Fruit fly (Drosophila melanogaster): ENCODE data around the gene CG45489.
"Not testable (repeated sequence)": the region's sequence is repeated elsewhere in the genome, so short reads cannot be mapped to it uniquely, and the experiment has no call there.

DNA sequence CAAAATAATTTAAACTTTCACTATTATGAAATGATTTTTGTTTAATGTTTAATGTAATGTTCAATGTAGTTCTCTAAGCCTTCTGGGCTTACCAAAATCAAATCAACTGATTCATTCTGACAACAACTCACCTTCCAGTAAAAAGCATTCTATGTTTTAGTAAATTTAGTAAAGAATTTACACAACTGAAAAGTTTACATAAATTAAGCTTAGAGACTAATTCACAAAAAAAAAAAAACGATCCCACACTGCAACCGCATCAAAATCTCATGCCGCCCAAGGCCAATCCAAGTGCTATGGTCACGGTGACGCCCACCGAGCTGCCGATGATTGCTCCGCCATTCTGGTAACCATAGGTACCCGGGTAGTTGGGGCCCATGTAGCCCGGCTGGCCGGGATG lies 19.0 kb downstream of the CG45489 start, which contains the start of gene CG45486:
- TF ChIP-seq insv, h, psq, ttk, Myc (optimal IDR thresholded peaks at IDR 0.05): not testable (repeated sequence)
